Fruit fly (Drosophila melanogaster): ENCODE results near the gene CG31717.

The CG31717 gene

dm6 chr2L:10276846-10277245 is 26.3 kb downstream of the CG31717 start:
- TF ChIP-seq CG12768 (GFP tag; optimal IDR thresholded peaks at IDR 0.05): peak; percentile 32
- TF ChIP-seq CG7045 (GFP tag; optimal IDR thresholded peaks at IDR 0.05): no peak
- no peak for TF ChIP-seq CG1620 (GFP tag; optimal IDR thresholded peaks at IDR 0.05)
- no peak for TF ChIP-seq Crg-1 (GFP tag; optimal IDR thresholded peaks at IDR 0.05)
- TF ChIP-seq kay (GFP tag; ENCODE audit: borderline replicate concordance): peak; percentile 70
- TF ChIP-seq ovo (GFP tag; optimal IDR thresholded peaks at IDR 0.05): no peak
- TF ChIP-seq CG14711 (tag; optimal IDR thresholded peaks at IDR 0.05): no peak
- peak; percentile 21 for TF ChIP-seq tj (GFP tag; optimal IDR thresholded peaks at IDR 0.05)
- TF ChIP-seq CG11617 (GFP tag; optimal IDR thresholded peaks at IDR 0.05): peak; percentile 30
- TF ChIP-seq Hr96 (GFP tag; optimal IDR thresholded peaks at IDR 0.05): no peak
- TF ChIP-seq pad (GFP tag; optimal IDR thresholded peaks at IDR 0.05): no peak
- peak; percentile 51 for TF ChIP-seq Mnt (GFP tag; optimal IDR thresholded peaks at IDR 0.05)
- no peak for TF ChIP-seq CG7101 (tag; optimal IDR thresholded peaks at IDR 0.05)
- no peak for TF ChIP-seq toe (GFP tag; optimal IDR thresholded peaks at IDR 0.05)
- no peak for TF ChIP-seq Clk (GFP tag; optimal IDR thresholded peaks at IDR 0.05)

DNA sequence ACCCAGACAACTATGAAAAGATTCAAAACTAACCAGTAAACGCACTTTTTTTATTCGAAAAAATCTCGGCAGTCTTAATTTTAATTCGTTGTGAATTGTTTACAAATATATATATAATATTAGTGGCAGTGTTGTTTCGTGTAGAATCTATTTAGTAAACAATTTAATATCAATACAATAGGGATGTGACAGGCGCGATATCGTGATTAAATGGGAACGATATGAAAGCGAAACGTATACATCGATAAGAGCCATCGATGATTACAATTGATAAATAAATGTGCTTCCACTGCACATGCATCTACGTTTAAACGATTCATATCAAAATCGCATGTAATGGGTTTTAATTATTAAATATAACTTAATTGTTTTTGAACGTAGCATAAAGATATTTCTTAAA is 26.8 kb downstream of the CG31717 start:
- TF ChIP-seq CG1620 (GFP tag; optimal IDR thresholded peaks at IDR 0.05): peak; percentile 41
- peak; percentile 34 for TF ChIP-seq bab1 (GFP tag; optimal IDR thresholded peaks at IDR 0.05)
- TF ChIP-seq CG7101 (tag; optimal IDR thresholded peaks at IDR 0.05): peak; percentile 3
- no peak for TF ChIP-seq CG7045 (GFP tag; optimal IDR thresholded peaks at IDR 0.05)
- TF ChIP-seq kay (GFP tag; ENCODE audit: borderline replicate concordance): peak; percentile 71

DNA sequence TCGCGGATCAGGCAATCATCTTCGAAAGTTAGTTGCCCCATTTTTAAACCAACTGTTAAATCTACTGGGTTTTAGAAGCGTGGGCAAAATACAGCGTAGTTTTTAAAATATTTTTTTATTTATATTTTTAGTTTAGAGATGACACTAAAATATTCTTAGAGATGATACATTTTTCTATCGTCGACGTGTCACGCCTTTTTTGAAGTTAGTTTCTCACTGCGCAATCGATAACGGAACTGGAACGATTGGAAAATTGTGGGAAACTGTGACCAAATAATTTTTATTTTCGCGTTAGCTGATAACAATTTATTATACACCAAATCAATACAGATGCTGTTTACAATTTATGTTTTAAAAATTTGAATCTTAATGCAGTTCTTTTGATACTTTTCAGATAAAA is 28.1 kb downstream of the CG31717 start, which contains the start of gene Utx:
Gene Utx (minus strand): TSS at position 154 of the 400 bp plus-strand sequence.
- TF ChIP-seq Mnt (GFP tag; optimal IDR thresholded peaks at IDR 0.05): peak; percentile 5
- peak; percentile 24 for TF ChIP-seq CG1620 (GFP tag; optimal IDR thresholded peaks at IDR 0.05)
- no peak for TF ChIP-seq CG7101 (tag; optimal IDR thresholded peaks at IDR 0.05)

- TF ChIP-seq CG11617 (GFP tag; optimal IDR thresholded peaks at IDR 0.05) (no peak), ovo (GFP tag; optimal IDR thresholded peaks at IDR 0.05) (no peak), bab1 (GFP tag; optimal IDR thresholded peaks at IDR 0.05) (no peak), Clk (GFP tag; optimal IDR thresholded peaks at IDR 0.05) (no peak), toe (GFP tag; optimal IDR thresholded peaks at IDR 0.05) (no peak), tj (GFP tag; optimal IDR thresholded peaks at IDR 0.05) (no peak), Crg-1 (GFP tag; optimal IDR thresholded peaks at IDR 0.05) (no peak), CG14711 (tag; optimal IDR thresholded peaks at IDR 0.05) (no peak), Hr96 (GFP tag; optimal IDR thresholded peaks at IDR 0.05) (no peak)
These were observed 30.2 kb downstream of the CG31717 start, which contains the start of gene CG34043 for dm6 chr2L:10280772-10281171. Gene CG34043 (minus strand): TSS chr2L:10280872.

- TF ChIP-seq CG1620 (GFP tag; optimal IDR thresholded peaks at IDR 0.05): no peak
- TF ChIP-seq pad (GFP tag; optimal IDR thresholded peaks at IDR 0.05): no peak
- peak; percentile 61 for TF ChIP-seq kay (GFP tag; ENCODE audit: borderline replicate concordance)
- TF ChIP-seq CG33017 (tag; optimal IDR thresholded peaks at IDR 0.05): no peak
These were observed 40.7 kb downstream of the CG31717 start for dm6 chr2L:10291276-10291675.

DNA sequence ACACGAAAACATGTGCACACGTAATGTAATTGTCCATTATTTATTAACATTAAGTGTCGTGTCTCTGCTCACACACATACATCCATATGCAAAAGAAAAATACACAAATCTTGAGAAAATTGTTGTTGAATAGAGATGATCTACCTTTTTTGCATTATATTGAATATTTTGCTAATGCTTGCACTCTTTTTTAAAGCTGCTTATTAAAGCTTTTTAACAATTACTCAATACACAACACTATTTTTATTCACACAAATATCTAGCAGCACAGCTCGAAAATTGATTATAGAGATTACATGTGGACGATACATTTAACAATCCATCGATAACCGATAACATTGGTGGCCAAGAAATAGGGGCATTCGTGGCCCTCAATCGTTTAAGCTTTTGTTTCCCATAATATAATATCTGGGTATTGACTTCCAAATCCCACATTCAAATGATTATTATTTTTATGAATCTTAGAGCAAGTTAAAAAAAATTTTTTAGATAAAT is 41.6 kb downstream of the CG31717 start, which contains the start of gene Ufd4:
Gene Ufd4 (minus strand): TSS at position 300 of the 495 bp plus-strand sequence.
- no peak for TF ChIP-seq kay (GFP tag; ENCODE audit: borderline replicate concordance)
- no peak for TF ChIP-seq CG5204 (GFP tag; optimal IDR thresholded peaks at IDR 0.05)
- no peak for TF ChIP-seq ovo (GFP tag; optimal IDR thresholded peaks at IDR 0.05)
- TF ChIP-seq CG7045 (GFP tag; optimal IDR thresholded peaks at IDR 0.05): peak; percentile 61
- no peak for TF ChIP-seq Clk (GFP tag; optimal IDR thresholded peaks at IDR 0.05)
- TF ChIP-seq pad (GFP tag; optimal IDR thresholded peaks at IDR 0.05): no peak
- TF ChIP-seq bab1 (GFP tag; optimal IDR thresholded peaks at IDR 0.05): peak; percentile 68
- TF ChIP-seq cic (GFP tag; optimal IDR thresholded peaks at IDR 0.05): peak; percentile 14
- TF ChIP-seq Crg-1 (GFP tag; optimal IDR thresholded peaks at IDR 0.05): no peak
- TF ChIP-seq cnc (optimal IDR thresholded peaks at IDR 0.05): no peak
- TF ChIP-seq Hr96 (GFP tag; optimal IDR thresholded peaks at IDR 0.05): no peak
- TF ChIP-seq CG1620 (GFP tag; optimal IDR thresholded peaks at IDR 0.05): peak; percentile 14
- peak; percentile 62 for TF ChIP-seq CG33017 (tag; optimal IDR thresholded peaks at IDR 0.05)
- TF ChIP-seq toe (GFP tag; optimal IDR thresholded peaks at IDR 0.05): no peak
- peak; percentile 56 for TF ChIP-seq Mnt (GFP tag; optimal IDR thresholded peaks at IDR 0.05)
- TF ChIP-seq CG12768 (GFP tag; optimal IDR thresholded peaks at IDR 0.05): peak; percentile 30
- TF ChIP-seq CG7101 (tag; optimal IDR thresholded peaks at IDR 0.05): peak; percentile 55
- peak; percentile 53 for TF ChIP-seq CG11617 (GFP tag; optimal IDR thresholded peaks at IDR 0.05)
- peak; percentile 1 for TF ChIP-seq tj (GFP tag; optimal IDR thresholded peaks at IDR 0.05)
- peak; percentile 58 for TF ChIP-seq CG14711 (tag; optimal IDR thresholded peaks at IDR 0.05)

All from whole organism, adult.